Fruit fly (Drosophila melanogaster): ENCODE data around the gene CG34174.

Gene CG34174

dm6 chr2L:2164520-2165237 is 49.4 kb upstream of the CG34174 start (continued):
- TF ChIP-seq ind (GFP tag; optimal IDR thresholded peaks at IDR 0.05) (peak; percentile 36), ham (GFP tag; IDR thresholded peaks at IDR 0.05) (no peak), gcm (GFP tag; optimal IDR thresholded peaks at IDR 0.05) (peak; percentile 69), bigmax (GFP tag; optimal IDR thresholded peaks at IDR 0.05) (no peak), lbe (GFP tag; optimal IDR thresholded peaks at IDR 0.05) (peak; percentile 95), CG2129 (GFP tag; IDR thresholded peaks at IDR 0.05; ENCODE audit: partially characterized antibody) (no peak), CG3281 (GFP tag; optimal IDR thresholded peaks at IDR 0.05) (no peak), sc (optimal IDR thresholded peaks at IDR 0.05) (no peak), sc (GFP tag; optimal IDR thresholded peaks at IDR 0.05) (peak; percentile 29), hb (GFP tag; IDR thresholded peaks at IDR 0.05; ENCODE audit: partially characterized antibody) (no peak), CG4424 (GFP tag; optimal IDR thresholded peaks at IDR 0.05) (peak; percentile 77), Hsf (GFP tag; optimal IDR thresholded peaks at IDR 0.05) (peak; percentile 56), H2.0 (GFP tag; IDR thresholded peaks at IDR 0.05) (peak; percentile 44; the same call in 1 of the 2 replicates), CG18262 (tag; optimal IDR thresholded peaks at IDR 0.05) (peak; percentile 88), eyg (GFP tag; optimal IDR thresholded peaks at IDR 0.05) (no peak), insv (GFP tag; optimal IDR thresholded peaks at IDR 0.05) (peak in 1 of 2 experiments; percentile 32), maf-S (GFP tag; optimal IDR thresholded peaks at IDR 0.05) (peak; percentile 17), Sox102F (GFP tag; optimal IDR thresholded peaks at IDR 0.05) (peak; percentile 0), CG6272 (GFP tag; IDR thresholded peaks at IDR 0.05) (no peak), Atf-2 (GFP tag; optimal IDR thresholded peaks at IDR 0.05) (peak; percentile 62), CG10366 (GFP tag; IDR thresholded peaks at IDR 0.05) (peak; percentile 42), zen (tag; optimal IDR thresholded peaks at IDR 0.05) (peak; percentile 96), CG4360 (GFP tag; IDR thresholded peaks at IDR 0.05) (peak; percentile 63), CG3163 (GFP tag; optimal IDR thresholded peaks at IDR 0.05) (peak; percentile 32), onecut (GFP tag; IDR thresholded peaks at IDR 0.05) (peak; percentile 54), CG5953 (GFP tag; IDR thresholded peaks at IDR 0.05) (no peak), lov (optimal IDR thresholded peaks at IDR 0.05) (no peak), lov (GFP tag; IDR thresholded peaks at IDR 0.05) (peak; percentile 83; the same call in 2 of the 3 replicates), lilli (GFP tag; optimal IDR thresholded peaks at IDR 0.05) (peak; percentile 73), HLH3B (GFP tag; IDR thresholded peaks at IDR 0.05) (peak; percentile 36; the same call in 1 of the 2 replicates), GATAe (GFP tag; conservative IDR thresholded peaks at IDR 0.05) (no peak), Hand (GFP tag; optimal IDR thresholded peaks at IDR 0.05) (no peak), fd102C (GFP tag; optimal IDR thresholded peaks at IDR 0.05) (peak; percentile 94), CG7786 (GFP tag; optimal IDR thresholded peaks at IDR 0.05) (peak; percentile 63), C15 (GFP tag; IDR thresholded peaks at IDR 0.05) (no peak), CG8281 (tag; optimal IDR thresholded peaks at IDR 0.05) (no peak), gfzf (GFP tag; optimal IDR thresholded peaks at IDR 0.05) (no peak), Nf-YA (GFP tag; IDR thresholded peaks at IDR 0.05) (no peak), zfh2 (GFP tag; optimal IDR thresholded peaks at IDR 0.05) (no peak), Hey (tag; optimal IDR thresholded peaks at IDR 0.05) (no peak), CG3407 (GFP tag; optimal IDR thresholded peaks at IDR 0.05) (peak; percentile 10), ab (GFP tag; optimal IDR thresholded peaks at IDR 0.05) (peak; percentile 38), jumu (GFP tag; optimal IDR thresholded peaks at IDR 0.05) (peak; percentile 53), CG7372 (GFP tag; IDR thresholded peaks at IDR 0.05) (no peak), Xrp1 (GFP tag; IDR thresholded peaks at IDR 0.05) (peak; percentile 93), grau (tag; optimal IDR thresholded peaks at IDR 0.05) (peak; percentile 67), CG13123 (GFP tag; optimal IDR thresholded peaks at IDR 0.05) (peak; percentile 34), YL-1 (GFP tag; optimal IDR thresholded peaks at IDR 0.05) (peak; percentile 15), Optix (GFP tag; IDR thresholded peaks at IDR 0.05) (peak; percentile 77), slp2 (GFP tag; optimal IDR thresholded peaks at IDR 0.05) (peak; percentile 41)

Data from whole organism, embryonic.